Fruit fly (Drosophila melanogaster) whole organism, wandering third instar larva: ENCODE results near the gene Pop5.

Source experiments
- CG32264 ChIP-seq: fragments of 200-800 bp; sonication (Bioruptor generic); optimal IDR thresholded peaks from 2 replicates; lab custom pipeline; 2016; ENCODE audit warnings: missing biosample characterization, missing genetic modification characterization
- Hr83 ChIP-seq: fragments of 200-300 bp; sonication (Bioruptor generic); optimal IDR thresholded peaks from 2 replicates; lab custom pipeline; 2016; ENCODE audit warnings: missing biosample characterization, mild to moderate bottlenecking, missing genetic modification characterization, moderate library complexity; ENCODE audit not compliant: poor library complexity, severe bottlenecking
- Myc ChIP-seq: fragments of >200 bp; optimal IDR thresholded peaks from 2 replicates; lab custom pipeline; 2017
- OdsH ChIP-seq: fragments of 200-800 bp; sonication (Bioruptor generic); optimal IDR thresholded peaks from 2 replicates; lab custom pipeline; 2016; ENCODE audit warnings: missing biosample characterization, mild to moderate bottlenecking, missing genetic modification characterization
- br ChIP-seq: fragments of 200-800 bp; sonication (Bioruptor generic); optimal IDR thresholded peaks from 2 replicates; lab custom pipeline; 2016; ENCODE audit warnings: missing biosample characterization, missing genetic modification characterization
- dsf ChIP-seq: sonication (Bioruptor generic); optimal IDR thresholded peaks from 2 replicates; lab custom pipeline; 2016; ENCODE audit warnings: missing biosample characterization, missing genetic modification characterization, borderline replicate concordance
- foxo ChIP-seq, 2 experiments: fragments of 200-800 bp; sonication (Bioruptor generic); optimal IDR thresholded peaks; 2 replicates in 1 of 2; 3 replicates in 1 of 2; lab custom pipeline; 2016 to 2017; ENCODE audit warnings: missing biosample characterization in 2 of 2, missing genetic modification characterization in 2 of 2
- fru ChIP-seq: fragments of 200-800 bp; sonication (Bioruptor generic); optimal IDR thresholded peaks from 3 replicates; lab custom pipeline; 2016; ENCODE audit warnings: missing biosample characterization, mild to moderate bottlenecking, missing genetic modification characterization
- h ChIP-seq: fragments of 200-800 bp; sonication (Bioruptor generic); optimal IDR thresholded peaks from 3 replicates; lab custom pipeline; 2016; ENCODE audit warnings: missing biosample characterization, mild to moderate bottlenecking, missing genetic modification characterization
- pan ChIP-seq: fragments of >200 bp; optimal IDR thresholded peaks from 2 replicates; lab custom pipeline; 2017
- tai ChIP-seq: sonication (Bioruptor generic); optimal IDR thresholded peaks from 2 replicates; lab custom pipeline; 2016; ENCODE audit warnings: missing biosample characterization, missing genetic modification characterization
- usp ChIP-seq: fragments of >200 bp; optimal IDR thresholded peaks from 2 replicates; lab custom pipeline; 2017; ENCODE audit warnings: missing biosample characterization, missing genetic modification characterization
- woc ChIP-seq: sonication (Bioruptor generic); optimal IDR thresholded peaks from 2 replicates; lab custom pipeline; 2016; ENCODE audit warnings: missing biosample characterization, mild to moderate bottlenecking, missing genetic modification characterization

DNA sequence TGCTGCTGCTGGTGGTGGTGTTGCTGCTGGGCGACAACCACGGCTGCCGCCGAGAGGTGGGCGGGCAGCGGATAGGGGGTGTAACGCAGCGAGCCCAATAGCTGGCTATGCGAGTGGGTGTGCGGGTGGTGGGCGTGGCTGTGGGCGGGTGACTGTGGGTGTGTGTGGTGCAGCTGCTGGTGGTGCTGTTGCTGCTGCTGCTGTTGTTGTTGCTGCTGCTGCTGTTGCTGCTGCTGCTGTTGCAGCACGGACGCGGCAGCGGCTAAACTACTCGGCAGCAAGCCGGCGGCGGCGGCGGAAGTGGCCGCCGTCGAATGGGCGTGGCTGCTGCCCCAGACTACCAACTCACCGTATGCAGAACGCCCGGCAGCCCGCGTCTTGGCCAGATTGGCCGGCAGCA, 32.4 kb upstream of the Pop5 start:
- TF ChIP-seq CG32264 (GFP tag; lab: Kevin White, UChicago) (no peak), Hr83 (GFP tag; lab: Kevin White, UChicago) (no peak), Myc (lab: Kevin White, UChicago) (no peak), OdsH (GFP tag; lab: Kevin White, UChicago) (no peak), usp (GFP tag; lab: Kevin White, UChicago) (no peak), h (no peak), pan (lab: Kevin White, UChicago) (no peak), woc (GFP tag; lab: Kevin White, UChicago) (no peak), fru (GFP tag; lab: Kevin White, UChicago) (no peak), dsf (GFP tag; lab: Kevin White, UChicago) (no peak), foxo (GFP tag; optimal IDR thresholded peaks at IDR 0.05; lab: Kevin White, UChicago) (no peak), tai (GFP tag; lab: Kevin White, UChicago) (no peak), br (GFP tag; lab: Kevin White, UChicago) (no peak)
